Worm (Caenorhabditis elegans) whole organism, late embryonic: ENCODE measurements around the gene ZK1307.3.

ENCODE experiments used
- K02D7.2 ChIP-seq: sonication (generic microtip); optimal IDR thresholded peaks from 2 replicates; lab custom pipeline; 2017; ENCODE audit warnings: mild to moderate bottlenecking, missing genetic modification characterization, missing compliant biosample characterization
- ceh-14 ChIP-seq: sonication (generic microtip); optimal IDR thresholded peaks from 2 replicates; lab custom pipeline; 2016; ENCODE audit warnings: missing genotype, missing genetic modification characterization, missing compliant biosample characterization
- ceh-2 ChIP-seq: sonication (generic microtip); optimal IDR thresholded peaks from 2 replicates; lab custom pipeline; 2016; ENCODE audit warnings: missing genotype, missing genetic modification characterization, missing compliant biosample characterization
- ceh-31 ChIP-seq: sonication (generic microtip); optimal IDR thresholded peaks from 2 replicates; lab custom pipeline; 2016; ENCODE audit warnings: missing genetic modification characterization, missing compliant biosample characterization
- eyg-1 ChIP-seq: sonication (generic microtip); optimal IDR thresholded peaks from 2 replicates; lab custom pipeline; 2016; ENCODE audit warnings: missing genotype, missing genetic modification characterization, missing compliant biosample characterization
- fkh-10 ChIP-seq: fragments of 150-350 bp; optimal IDR thresholded peaks from 2 replicates; lab custom pipeline; 2014; ENCODE audit warnings: missing biosample characterization, missing genetic modification reagents, missing genetic modification characterization
- lin-11 ChIP-seq: fragments of 200-800 bp; sonication (Bioruptor generic); optimal IDR thresholded peaks from 2 replicates; lab custom pipeline; 2018; ENCODE audit warnings: mild to moderate bottlenecking, missing genetic modification characterization, missing compliant biosample characterization
- madf-2 ChIP-seq: sonication (generic microtip); optimal IDR thresholded peaks from 2 replicates; lab custom pipeline; 2017; ENCODE audit warnings: missing genetic modification characterization, missing compliant biosample characterization
- mec-3 ChIP-seq: sonication (generic microtip); optimal IDR thresholded peaks from 2 replicates; lab custom pipeline; 2016; ENCODE audit warnings: borderline replicate concordance, missing genetic modification characterization, missing compliant biosample characterization
- nhr-11 ChIP-seq: fragments of 150-350 bp; optimal IDR thresholded peaks from 2 replicates; lab custom pipeline; 2014; ENCODE audit warnings: missing biosample characterization, missing genetic modification characterization
- nhr-232 ChIP-seq: sonication (generic microtip); optimal IDR thresholded peaks from 2 replicates; lab custom pipeline; 2016; ENCODE audit warnings: missing genetic modification characterization, missing compliant biosample characterization
- pha-4 ChIP-seq: fragments of 150-350 bp; optimal IDR thresholded peaks from 2 replicates; lab custom pipeline; 2018; ENCODE audit warnings: missing biosample characterization, missing genetic modification reagents, missing genetic modification characterization
- pqm-1 ChIP-seq: sonication (generic microtip); optimal IDR thresholded peaks from 2 replicates; lab custom pipeline; 2016; ENCODE audit warnings: missing genetic modification characterization, missing compliant biosample characterization
- unc-42 ChIP-seq: sonication (generic microtip); optimal IDR thresholded peaks from 2 replicates; lab custom pipeline; 2016; ENCODE audit warnings: missing genotype, missing genetic modification characterization, missing compliant biosample characterization

- TF ChIP-seq nhr-232 (tag; lab: Kevin White, UChicago) (no peak), eyg-1 (tag; lab: Kevin White, UChicago) (no peak), ceh-2 (tag; lab: Kevin White, UChicago) (no peak), fkh-10 (GFP tag; lab: Kevin White, UChicago) (no peak), ceh-14 (tag; lab: Kevin White, UChicago) (no peak), pqm-1 (tag; lab: Kevin White, UChicago) (peak; percentile 8), mec-3 (no peak), K02D7.2 (tag; lab: Kevin White, UChicago) (no peak), pha-4 (tag; lab: Kevin White, UChicago) (no peak), lin-11 (no peak), ceh-31 (tag; lab: Kevin White, UChicago) (peak; percentile 41), unc-42 (tag; lab: Kevin White, UChicago) (peak; percentile 33), nhr-11 (no peak), madf-2 (tag; lab: Kevin White, UChicago) (no peak)
Measured at ce11 chrII:9603419-9603818, 49.4 kb downstream of the ZK1307.3 start.
